Worm (Caenorhabditis elegans): ENCODE data around the gene lgc-52.

ce11 chrIV:15187517-15188181, 48.3 kb upstream of the lgc-52 start:
- TF ChIP-seq C08G9.2 (tag; optimal IDR thresholded peaks at IDR 0.05) (no peak), tbx-7 (tag; optimal IDR thresholded peaks at IDR 0.05) (no peak)

Data from whole organism, late embryonic.